Fruit fly (Drosophila melanogaster): ENCODE measurements around the gene yip7.

DNA sequence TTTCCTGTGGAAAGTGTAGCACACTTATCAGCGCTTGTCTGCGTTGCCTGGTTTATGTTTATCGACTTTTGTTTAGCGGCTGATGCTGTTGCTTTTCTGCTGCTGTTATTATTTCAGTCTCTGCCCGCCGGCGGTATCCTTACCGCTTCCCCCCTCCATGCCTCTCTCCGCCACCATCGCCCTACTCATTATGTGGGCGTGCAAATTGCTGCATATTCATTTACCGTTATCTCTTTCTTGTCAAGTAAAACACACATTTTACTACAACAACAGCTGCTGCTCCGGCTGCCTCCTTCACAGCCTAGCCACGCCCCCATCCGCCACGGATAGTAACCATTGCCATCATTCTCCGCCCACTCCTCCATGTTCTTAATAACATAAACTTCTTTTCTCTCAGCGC lies 35.1 kb upstream of the yip7 start:
- no peak for TF ChIP-seq CG10147 (GFP tag; optimal IDR thresholded peaks at IDR 0.05)
- no peak for TF ChIP-seq Gug (GFP tag; IDR thresholded peaks at IDR 0.05)
- no peak for TF ChIP-seq CG12942 (GFP tag; optimal IDR thresholded peaks at IDR 0.05)
